Worm (Caenorhabditis elegans): ENCODE results near the gene puf-5.

puf-5 gene

DNA sequence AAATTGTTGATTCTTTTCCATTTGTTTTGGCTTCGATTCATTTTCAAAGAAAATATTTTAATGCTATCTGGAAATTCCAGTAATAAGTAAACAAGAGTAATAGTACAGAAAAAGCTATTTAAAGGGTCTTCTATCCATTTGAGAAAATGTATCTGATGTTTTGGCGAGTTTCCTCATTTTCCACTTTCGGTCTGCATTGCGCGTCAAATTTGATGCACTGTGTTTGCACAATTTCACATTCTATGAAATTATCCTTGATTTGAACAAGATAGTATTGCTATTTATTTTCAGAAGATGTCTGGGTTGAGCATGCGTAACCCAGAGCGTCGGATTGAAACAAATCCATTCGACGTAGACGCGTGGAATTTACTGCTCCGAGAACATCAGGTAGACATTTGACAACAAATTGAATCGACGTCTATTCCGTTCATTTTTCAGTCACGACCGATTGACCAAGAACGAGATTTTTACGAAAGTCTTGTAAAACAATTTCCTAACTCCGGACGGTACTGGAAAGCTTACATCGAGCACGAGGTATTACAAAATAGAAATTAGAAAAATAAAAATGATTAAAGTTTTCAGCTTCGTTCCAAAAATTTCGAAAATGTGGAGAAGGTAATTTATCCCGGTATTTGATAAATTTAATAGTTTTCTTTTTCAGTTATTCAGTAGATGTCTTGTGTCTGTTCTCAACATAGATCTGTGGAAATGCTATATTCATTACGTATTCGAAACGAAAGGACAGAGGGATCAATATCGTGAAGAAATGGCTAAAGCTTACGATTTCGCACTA is 28.4 kb downstream of the puf-5 start, which contains the start of gene suf-1:
suf-1 (plus strand) TSS at position 280 of the 793 bp plus-strand sequence.
- TF ChIP-seq ama-1 (optimal IDR thresholded peaks at IDR 0.05) (peak; percentile 65), nfya-1 (tag; optimal IDR thresholded peaks at IDR 0.05) (peak; percentile 31), pag-3 (tag; optimal IDR thresholded peaks at IDR 0.05; ENCODE audit: borderline replicate concordance) (no peak), unc-42 (tag; optimal IDR thresholded peaks at IDR 0.05) (peak; percentile 48)

- TF ChIP-seq ahr-1 (tag; optimal IDR thresholded peaks at IDR 0.05) (no peak), K09A11.1 (tag; optimal IDR thresholded peaks at IDR 0.05; ENCODE audit: insufficient read depth) (no peak), madf-2 (tag; optimal IDR thresholded peaks at IDR 0.05) (no peak), syd-9 (tag; optimal IDR thresholded peaks at IDR 0.05) (no peak), C38D4.7 (GFP tag; optimal IDR thresholded peaks at IDR 0.05) (no peak)
Measured at ce11 chrII:8606549-8606948, 31.2 kb downstream of the puf-5 start, which contains the start of gene F28C6.8. Gene F28C6.8, plus strand, starts transcription at chrII:8606849.

DNA sequence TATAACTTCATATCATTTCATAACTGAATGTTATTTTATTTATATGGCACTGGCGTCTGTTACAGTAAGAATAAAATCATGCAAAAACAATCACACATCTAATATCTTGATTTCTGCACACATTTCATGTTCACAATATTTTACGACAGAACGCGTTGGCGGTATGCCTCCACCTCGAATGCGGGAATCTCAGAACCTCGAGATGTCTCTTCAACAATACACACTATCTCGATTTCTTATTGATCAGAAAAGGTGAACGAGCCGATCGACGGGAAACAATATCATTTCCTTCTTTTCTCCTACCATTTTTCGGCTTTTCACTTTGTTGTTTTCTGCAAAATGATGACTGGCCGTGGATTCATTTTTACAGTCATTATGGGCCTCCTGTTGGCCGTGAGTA is 32.3 kb downstream of the puf-5 start, which contains the start of gene F28C6.10:
F28C6.10 (plus strand) TSS at position 301 of the 400 bp plus-strand sequence.
- TF ChIP-seq unc-42 (tag; optimal IDR thresholded peaks at IDR 0.05) (no peak), ama-1 (optimal IDR thresholded peaks at IDR 0.05) (no peak), odd-2 (tag; optimal IDR thresholded peaks at IDR 0.05) (no peak), pros-1 (tag; optimal IDR thresholded peaks at IDR 0.05) (no peak), ceh-34 (tag; optimal IDR thresholded peaks at IDR 0.05) (no peak), unc-86 (tag; optimal IDR thresholded peaks at IDR 0.05) (no peak)

DNA sequence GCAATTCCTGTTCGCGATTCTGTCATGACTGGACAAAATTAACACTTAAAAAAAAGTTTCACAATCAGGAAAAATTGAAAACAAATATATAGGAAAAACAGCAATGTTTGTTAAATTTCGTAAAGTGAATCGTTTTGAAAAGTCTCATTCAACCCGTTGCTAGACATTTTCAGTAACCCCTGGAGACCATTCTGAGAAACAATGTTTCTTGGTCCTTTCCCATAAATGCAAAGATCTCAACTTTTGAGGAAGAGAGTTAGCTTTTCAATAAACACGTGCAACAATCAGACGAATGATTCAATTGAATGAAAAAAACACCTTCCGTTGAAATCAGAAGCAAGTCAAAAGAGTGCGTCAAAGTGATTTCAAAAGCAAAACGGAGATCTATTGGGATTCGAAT is 34.7 kb downstream of the puf-5 start, which contains the start of gene F28C6.9:
F28C6.9 (minus strand) TSS at position 101 of the 400 bp plus-strand sequence.
- TF ChIP-seq lim-6 (tag; optimal IDR thresholded peaks at IDR 0.05), result no peak
- no peak for TF ChIP-seq C08G9.2 (tag; optimal IDR thresholded peaks at IDR 0.05)
- no peak for TF ChIP-seq K09A11.1 (tag; optimal IDR thresholded peaks at IDR 0.05; ENCODE audit: insufficient read depth)
- TF ChIP-seq Y22D7AL.16 (tag; optimal IDR thresholded peaks at IDR 0.05), result no peak
- no peak for TF ChIP-seq lin-11 (tag; optimal IDR thresholded peaks at IDR 0.05)
- no peak for TF ChIP-seq K02D7.2 (tag; optimal IDR thresholded peaks at IDR 0.05)
- no peak for TF ChIP-seq madf-2 (tag; optimal IDR thresholded peaks at IDR 0.05)
- TF ChIP-seq hlh-15 (tag; optimal IDR thresholded peaks at IDR 0.05), result no peak
- no peak for TF ChIP-seq nfya-1 (tag; optimal IDR thresholded peaks at IDR 0.05)
- no peak for TF ChIP-seq sox-4 (tag; optimal IDR thresholded peaks at IDR 0.05)
- no peak for TF ChIP-seq ceh-45 (GFP tag; IDR thresholded peaks at IDR 0.05)
- no peak for TF ChIP-seq ahr-1 (tag; optimal IDR thresholded peaks at IDR 0.05)
- no peak for TF ChIP-seq hlh-8 (tag; optimal IDR thresholded peaks at IDR 0.05)

- no peak for TF ChIP-seq lim-6 (tag; optimal IDR thresholded peaks at IDR 0.05)
- no peak for TF ChIP-seq Y22D7AL.16 (tag; optimal IDR thresholded peaks at IDR 0.05)
- no peak for TF ChIP-seq hlh-13 (GFP tag; optimal IDR thresholded peaks at IDR 0.05)
- TF ChIP-seq ets-4 (tag; optimal IDR thresholded peaks at IDR 0.05), result no peak
- TF ChIP-seq ttx-3 (tag; optimal IDR thresholded peaks at IDR 0.05), result no peak
- no peak for TF ChIP-seq hlh-30 (tag; optimal IDR thresholded peaks at IDR 0.05; ENCODE audit: insufficient read depth)
- no peak for TF ChIP-seq ceh-24 (tag; optimal IDR thresholded peaks at IDR 0.05)
- TF ChIP-seq fkh-10 (GFP tag; optimal IDR thresholded peaks at IDR 0.05), result no peak
- TF ChIP-seq ceh-30 (tag; optimal IDR thresholded peaks at IDR 0.05), result no peak
- no peak for TF ChIP-seq ceh-14 (tag; optimal IDR thresholded peaks at IDR 0.05)
- no peak for TF ChIP-seq ceh-22 (tag; optimal IDR thresholded peaks at IDR 0.05)
Measured at ce11 chrII:8610585-8610984, 35.2 kb downstream of the puf-5 start.

Data from whole organism, late embryonic.